Worm (Caenorhabditis elegans): ENCODE measurements around the gene C40A11.4.

- no peak for TF ChIP-seq hmbx-1 (tag; optimal IDR thresholded peaks at IDR 0.05)
- no peak for TF ChIP-seq ets-7 (tag; optimal IDR thresholded peaks at IDR 0.05)
- no peak for TF ChIP-seq ceh-13 (GFP tag; optimal IDR thresholded peaks at IDR 0.05)
- no peak for TF ChIP-seq ama-1 (optimal IDR thresholded peaks at IDR 0.05)
- no peak for TF ChIP-seq B0310.2 (tag; optimal IDR thresholded peaks at IDR 0.05)
Measured at ce11 chrII:2114488-2114887, 22.7 kb upstream of the C40A11.4 start.

Data from whole organism, early embryonic.